Fruit fly (Drosophila melanogaster) whole organism, embryonic: ENCODE data around the gene Cisd2.

Source experiments
- CG10462 ChIP-seq: fragments of 200-800 bp; sonication (Bioruptor generic); optimal IDR thresholded peaks from 2 replicates; lab custom pipeline; 2016; ENCODE audit warnings: missing biosample characterization, missing genetic modification characterization
- CG12299 ChIP-seq: fragments of 200-800 bp; sonication (Bioruptor generic); optimal IDR thresholded peaks from 2 replicates; lab custom pipeline; 2018; ENCODE audit warnings: missing biosample characterization, mild to moderate bottlenecking, missing genetic modification characterization
- CG14710 ChIP-seq: fragments of 200-800 bp; sonication (Bioruptor generic); optimal IDR thresholded peaks from 3 replicates; lab custom pipeline; 2019; ENCODE audit warnings: missing biosample characterization, mild to moderate bottlenecking, missing genetic modification characterization, moderate library complexity
- CG15073 ChIP-seq: fragments of 200-800 bp; sonication (Bioruptor generic); optimal IDR thresholded peaks from 2 replicates; lab custom pipeline; 2016; ENCODE audit warnings: missing biosample characterization, missing genetic modification characterization
- CG16813 ChIP-seq: fragments of 200-800 bp; sonication (Bioruptor generic); IDR thresholded peaks from 3 replicates; pipeline ENCODE4 v1.3.6; 2022; ENCODE audit warnings: missing biosample characterization, missing genetic modification characterization; ENCODE audit not compliant: partially characterized antibody
- CG16815 ChIP-seq: fragments of 200-800 bp; sonication (Bioruptor generic); optimal IDR thresholded peaks from 3 replicates; lab custom pipeline; 2017; ENCODE audit warnings: missing biosample characterization, mild to moderate bottlenecking, missing genetic modification characterization
- CG17186 ChIP-seq: fragments of 200-800 bp; sonication (Bioruptor generic); optimal IDR thresholded peaks from 3 replicates; lab custom pipeline; 2017; ENCODE audit warnings: missing biosample characterization, missing genetic modification reagents, missing genetic modification characterization
- CG18262 ChIP-seq: fragments of 200-800 bp; optimal IDR thresholded peaks from 3 replicates; lab custom pipeline; 2019; ENCODE audit warnings: missing biosample characterization, mild to moderate bottlenecking, missing genetic modification characterization, moderate library complexity
- CG2116 ChIP-seq: fragments of 200-800 bp; sonication (Bioruptor generic); optimal IDR thresholded peaks from 3 replicates; lab custom pipeline; 2018; ENCODE audit warnings: missing biosample characterization, mild to moderate bottlenecking, missing genetic modification characterization
- CG42726 ChIP-seq: fragments of 200-800 bp; sonication (Bioruptor generic); IDR thresholded peaks from 2 replicates; pipeline ENCODE4 v1.3.6; 2022; ENCODE audit warnings: missing biosample characterization, missing genetic modification characterization; ENCODE audit not compliant: partially characterized antibody
- CG6791 ChIP-seq: fragments of 200-800 bp; sonication (Bioruptor generic); IDR thresholded peaks from 3 replicates; pipeline ENCODE4 v1.3.6; 2022; ENCODE audit warnings: missing biosample characterization, missing genetic modification characterization; ENCODE audit not compliant: partially characterized antibody
- CG7928 ChIP-seq: fragments of 200-800 bp; sonication (Bioruptor generic); optimal IDR thresholded peaks from 2 replicates; lab custom pipeline; 2017; ENCODE audit warnings: missing biosample characterization, mild to moderate bottlenecking, missing genetic modification characterization
- CG7987 ChIP-seq: fragments of 200-800 bp; sonication (Bioruptor generic); optimal IDR thresholded peaks from 2 replicates; lab custom pipeline; 2018; ENCODE audit warnings: missing biosample characterization, mild to moderate bottlenecking, missing genetic modification characterization, moderate library complexity
- CG8924 ChIP-seq: fragments of 200-800 bp; optimal IDR thresholded peaks from 3 replicates; lab custom pipeline; 2019; ENCODE audit warnings: missing biosample characterization, mild to moderate bottlenecking, missing genetic modification characterization, moderate library complexity
- CG9215 ChIP-seq: fragments of 200-800 bp; sonication (Bioruptor generic); IDR thresholded peaks from 2 replicates; pipeline ENCODE4 v1.3.6; 2022; ENCODE audit warnings: missing biosample characterization, missing genetic modification characterization
- CG9437 ChIP-seq: fragments of 200-800 bp; sonication (Bioruptor generic); optimal IDR thresholded peaks from 2 replicates; lab custom pipeline; 2018; ENCODE audit warnings: missing biosample characterization, mild to moderate bottlenecking, missing genetic modification characterization
- Dek ChIP-seq: fragments of 200-800 bp; sonication (Bioruptor generic); optimal IDR thresholded peaks from 3 replicates; lab custom pipeline; 2019; ENCODE audit warnings: missing biosample characterization, mild to moderate bottlenecking, missing genetic modification characterization, moderate library complexity
- Dip2 ChIP-seq: fragments of 200-800 bp; sonication (Bioruptor generic); IDR thresholded peaks from 2 replicates; pipeline ENCODE4 v1.3.6; 2022; ENCODE audit warnings: missing biosample characterization, missing genetic modification characterization
- Dp ChIP-seq: fragments of 200-800 bp; sonication (Bioruptor generic); optimal IDR thresholded peaks from 2 replicates; lab custom pipeline; 2018; ENCODE audit warnings: missing biosample characterization, mild to moderate bottlenecking, missing genetic modification characterization, moderate library complexity
- E2f2 ChIP-seq: fragments of 200-800 bp; sonication (Bioruptor generic); IDR thresholded peaks from 2 replicates; pipeline ENCODE4 v1.3.6; 2022; ENCODE audit warnings: missing biosample characterization, missing genetic modification characterization
- Ets97D ChIP-seq: fragments of 200-800 bp; sonication (Bioruptor generic); optimal IDR thresholded peaks from 3 replicates; lab custom pipeline; 2016; ENCODE audit warnings: missing biosample characterization, missing genetic modification characterization
- HmgZ ChIP-seq: fragments of 200-800 bp; sonication (Bioruptor generic); optimal IDR thresholded peaks from 2 replicates; lab custom pipeline; 2018; ENCODE audit warnings: missing biosample characterization, mild to moderate bottlenecking, missing genetic modification characterization
- MESR4 ChIP-seq: fragments of 200-800 bp; sonication (Bioruptor generic); optimal IDR thresholded peaks from 2 replicates; lab custom pipeline; 2018; ENCODE audit warnings: missing biosample characterization, mild to moderate bottlenecking, missing genetic modification characterization, moderate library complexity
- NC2β ChIP-seq: fragments of 200-800 bp; sonication (Bioruptor generic); optimal IDR thresholded peaks from 2 replicates; lab custom pipeline; 2016; ENCODE audit warnings: missing biosample characterization, missing genetic modification characterization
- Scr ChIP-seq: fragments of 200-800 bp; sonication (Bioruptor generic); IDR thresholded peaks from 2 replicates; pipeline ENCODE4 v1.3.6; 2022; ENCODE audit warnings: missing biosample characterization, missing genetic modification characterization; ENCODE audit not compliant: partially characterized antibody
- Stat92E ChIP-seq, 3 experiments: fragments of >200 bp in 2 of 3; fragments of 200-800 bp in 1 of 3; sonication (Bioruptor generic) in 1 of 3; optimal IDR thresholded peaks; 2 replicates each; lab custom pipeline; 2017 to 2019; ENCODE audit warnings: missing biosample characterization in 3 of 3, missing genetic modification characterization in 3 of 3, mild to moderate bottlenecking in 1 of 3, moderate library complexity in 1 of 3
- Xrp1 ChIP-seq: fragments of 200-800 bp; sonication (Bioruptor generic); IDR thresholded peaks from 2 replicates; pipeline ENCODE4 v1.3.6; 2022; ENCODE audit warnings: missing biosample characterization, missing genetic modification characterization
- YL-1 ChIP-seq: fragments of 200-800 bp; sonication (Bioruptor generic); optimal IDR thresholded peaks from 3 replicates; lab custom pipeline; 2017; ENCODE audit warnings: missing biosample characterization, mild to moderate bottlenecking, missing genetic modification characterization
- ato ChIP-seq: fragments of 200-800 bp; sonication (Bioruptor generic); IDR thresholded peaks from 2 replicates; pipeline ENCODE4 v1.3.6; 2022; ENCODE audit warnings: missing biosample characterization, missing genetic modification characterization; ENCODE audit not compliant: partially characterized antibody
- btn ChIP-seq: fragments of 200-800 bp; sonication (Bioruptor generic); optimal IDR thresholded peaks from 2 replicates; lab custom pipeline; 2016; ENCODE audit warnings: missing biosample characterization, missing genetic modification characterization
- chinmo ChIP-seq: fragments of 200-800 bp; sonication (Bioruptor generic); IDR thresholded peaks from 4 replicates; pipeline ENCODE4 v1.3.6; 2022; ENCODE audit warnings: missing biosample characterization, missing genetic modification characterization; ENCODE audit not compliant: partially characterized antibody
- ems ChIP-seq: fragments of 200-800 bp; sonication (Bioruptor generic); optimal IDR thresholded peaks from 3 replicates; lab custom pipeline; 2016; ENCODE audit warnings: missing biosample characterization, missing genetic modification characterization
- eyg ChIP-seq: fragments of 200-800 bp; sonication (Bioruptor generic); optimal IDR thresholded peaks from 3 replicates; lab custom pipeline; 2016; ENCODE audit warnings: missing biosample characterization, missing genetic modification characterization
- ftz-f1 ChIP-seq: fragments of 200-800 bp; sonication (Bioruptor generic); optimal IDR thresholded peaks from 2 replicates; lab custom pipeline; 2016; ENCODE audit warnings: missing biosample characterization, missing genetic modification characterization
- gfzf ChIP-seq: fragments of 200-800 bp; sonication (Bioruptor generic); optimal IDR thresholded peaks from 2 replicates; lab custom pipeline; 2016; ENCODE audit warnings: missing biosample characterization, mild to moderate bottlenecking, missing genetic modification characterization, moderate library complexity
- jumu ChIP-seq: fragments of 200-800 bp; sonication (Bioruptor generic); optimal IDR thresholded peaks from 3 replicates; lab custom pipeline; 2016; ENCODE audit warnings: missing biosample characterization, missing genetic modification characterization
- knrl ChIP-seq: fragments of 200-800 bp; sonication (Bioruptor generic); IDR thresholded peaks from 3 replicates; pipeline ENCODE4 v1.3.6; 2022; ENCODE audit warnings: missing biosample characterization, missing genetic modification characterization; ENCODE audit not compliant: partially characterized antibody
- lola ChIP-seq, 3 experiments: fragments of >200 bp in 2 of 3; fragments of 200-800 bp in 1 of 3; sonication (Bioruptor generic) in 1 of 3; optimal IDR thresholded peaks; 2 replicates each; lab custom pipeline; 2017 to 2019; ENCODE audit warnings: missing biosample characterization in 3 of 3, missing genetic modification characterization in 3 of 3, mild to moderate bottlenecking in 1 of 3, moderate library complexity in 1 of 3
- mirr ChIP-seq: fragments of 200-800 bp; sonication (Bioruptor generic); optimal IDR thresholded peaks from 3 replicates; lab custom pipeline; 2018; ENCODE audit warnings: missing biosample characterization, mild to moderate bottlenecking, missing genetic modification characterization
- mld ChIP-seq: fragments of 200-800 bp; sonication (Bioruptor generic); IDR thresholded peaks from 3 replicates; pipeline ENCODE4 v1.3.6; 2022; ENCODE audit warnings: missing biosample characterization, missing genetic modification characterization; ENCODE audit not compliant: partially characterized antibody
- nerfin-2 ChIP-seq: fragments of 200-800 bp; sonication (Bioruptor generic); IDR thresholded peaks from 2 replicates; pipeline ENCODE4 v1.3.6; 2022; ENCODE audit warnings: missing biosample characterization, missing genetic modification characterization; ENCODE audit not compliant: partially characterized antibody
- odd ChIP-seq: fragments of 200-800 bp; sonication (Bioruptor generic); optimal IDR thresholded peaks from 2 replicates; lab custom pipeline; 2017; ENCODE audit warnings: missing biosample characterization, mild to moderate bottlenecking, missing genetic modification characterization
- p53 ChIP-seq: fragments of 200-800 bp; sonication (Bioruptor generic); optimal IDR thresholded peaks from 2 replicates; lab custom pipeline; 2016; ENCODE audit warnings: missing biosample characterization, missing genetic modification characterization
- sens ChIP-seq: fragments of 200-800 bp; sonication (Bioruptor generic); peaks from one replicate; lab custom pipeline; 2016; ENCODE audit warnings: missing biosample characterization, missing genetic modification characterization
- sna ChIP-seq: fragments of 200-800 bp; sonication (Bioruptor generic); IDR thresholded peaks from 2 replicates; pipeline ENCODE4 v1.3.6; 2022; ENCODE audit warnings: missing biosample characterization, missing genetic modification characterization; ENCODE audit not compliant: partially characterized antibody
- sug ChIP-seq: fragments of 200-800 bp; optimal IDR thresholded peaks from 2 replicates; lab custom pipeline; 2019; ENCODE audit warnings: missing biosample characterization, mild to moderate bottlenecking, missing genetic modification characterization, moderate library complexity
- tna ChIP-seq: fragments of 200-800 bp; sonication (Bioruptor generic); IDR thresholded peaks from 2 replicates; pipeline ENCODE4 v1.3.6; 2022; ENCODE audit warnings: missing biosample characterization, missing genetic modification characterization; ENCODE audit not compliant: partially characterized antibody

The Cisd2 gene

DNA sequence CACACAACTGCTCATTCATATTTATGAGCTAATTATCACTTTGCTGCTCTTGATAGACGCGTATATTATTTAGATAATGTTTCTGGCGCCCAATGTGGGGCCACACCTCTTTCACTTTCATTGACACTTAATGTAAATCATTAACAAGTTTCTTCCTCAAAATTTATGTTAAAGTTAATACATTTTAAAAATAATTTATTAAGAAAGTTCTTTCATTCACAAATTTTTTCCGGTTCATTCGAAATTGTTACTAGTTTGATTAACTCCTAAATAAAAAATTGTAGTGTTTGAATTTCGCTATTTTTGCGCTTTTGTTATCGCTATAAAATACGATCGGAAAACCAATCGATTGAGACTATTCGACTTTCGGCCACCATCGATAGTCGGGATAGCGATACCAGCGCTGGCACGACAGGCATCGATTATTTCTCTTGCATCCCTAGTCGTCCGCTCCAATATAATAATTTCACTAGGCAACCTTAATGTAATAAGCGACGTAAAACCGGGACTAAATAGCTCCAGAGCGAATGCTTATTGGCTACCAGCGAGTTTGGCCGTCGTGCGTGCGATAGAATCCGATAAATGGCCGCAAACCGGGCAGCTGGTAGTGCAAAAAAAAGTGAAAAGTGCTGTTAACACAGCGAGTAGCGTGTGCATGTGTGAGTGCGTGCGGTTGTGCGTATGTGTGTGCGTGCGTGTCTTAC lies 5.7 kb upstream of the Cisd2 start, which contains the start of gene Usp1 (continued):
- peak; percentile 98 for TF ChIP-seq ato (GFP tag; lab: Robert Waterston, UW)
- peak; percentile 77 for TF ChIP-seq sens (GFP tag; lab: Kevin White, UChicago)
- TF ChIP-seq nerfin-2 (GFP tag; lab: Robert Waterston, UW): peak; percentile 96
- TF ChIP-seq YL-1 (GFP tag; lab: Kevin White, UChicago): peak; percentile 83
- TF ChIP-seq CG42726 (GFP tag; lab: Robert Waterston, UW): peak; percentile 95
- TF ChIP-seq CG10462: no peak
- peak; percentile 18 for TF ChIP-seq mirr (GFP tag; lab: Kevin White, UChicago)
- no peak for TF ChIP-seq CG15073 (GFP tag; lab: Kevin White, UChicago)
- no peak for TF ChIP-seq Dip2 (GFP tag; lab: Robert Waterston, UW)
- peak; percentile 93 for TF ChIP-seq Scr (GFP tag; lab: Robert Waterston, UW)
- peak; percentile 90 for TF ChIP-seq sna (GFP tag; lab: Robert Waterston, UW)
- TF ChIP-seq Stat92E (GFP tag; optimal IDR thresholded peaks at IDR 0.05; lab: Kevin White, UChicago): peak in 1 of 3 experiments; percentile 42
- TF ChIP-seq ems (GFP tag; lab: Kevin White, UChicago): no peak
- TF ChIP-seq CG6791 (GFP tag; lab: Robert Waterston, UW): peak; percentile 99
- 0 out of 2 replicates have a peak, but pooled peaks have one; percentile 8 for TF ChIP-seq Xrp1 (GFP tag; lab: Robert Waterston, UW)
- TF ChIP-seq Dek: peak; percentile 14
- peak; percentile 26 for TF ChIP-seq CG7987
- peak; percentile 75 for TF ChIP-seq CG17186 (GFP tag; lab: Kevin White, UChicago)
- TF ChIP-seq CG2116 (GFP tag; lab: Kevin White, UChicago): peak; percentile 97
- TF ChIP-seq CG12299 (tag; lab: Kevin White, UChicago): peak; percentile 10
- peak; percentile 97 for TF ChIP-seq mld (GFP tag; lab: Robert Waterston, UW)
- no peak for TF ChIP-seq CG9215 (GFP tag; lab: Robert Waterston, UW)
- TF ChIP-seq Dp (GFP tag; lab: Kevin White, UChicago): peak; percentile 90
- no peak for TF ChIP-seq NC2β (GFP tag; lab: Kevin White, UChicago)
- peak; percentile 37 for TF ChIP-seq HmgZ (tag; lab: Kevin White, UChicago)
- peak; percentile 73 for TF ChIP-seq CG9437 (GFP tag; lab: Kevin White, UChicago)
- no peak for TF ChIP-seq lola (GFP tag; optimal IDR thresholded peaks at IDR 0.05; lab: Kevin White, UChicago)
- TF ChIP-seq jumu: peak; percentile 14
- TF ChIP-seq tna (GFP tag; lab: Robert Waterston, UW): peak; percentile 98
- peak; percentile 19 for TF ChIP-seq ftz-f1
- peak; percentile 50 for TF ChIP-seq CG14710 (tag; lab: Kevin White, UChicago)
- peak; percentile 94 for TF ChIP-seq E2f2
- TF ChIP-seq CG18262: no peak
- TF ChIP-seq knrl (GFP tag; lab: Robert Waterston, UW): peak; percentile 94
- TF ChIP-seq CG7928: peak; percentile 85
- TF ChIP-seq odd (GFP tag; lab: Kevin White, UChicago): no peak
- TF ChIP-seq CG8924 (tag; lab: Kevin White, UChicago): peak; percentile 27
- peak; percentile 27 for TF ChIP-seq gfzf (GFP tag; lab: Kevin White, UChicago)
- TF ChIP-seq MESR4 (GFP tag; lab: Kevin White, UChicago): peak; percentile 93
- TF ChIP-seq btn (GFP tag; lab: Kevin White, UChicago): no peak
- peak; percentile 8 for TF ChIP-seq sug (tag; lab: Kevin White, UChicago)
- peak; percentile 97 for TF ChIP-seq CG16813
- peak; percentile 76 for TF ChIP-seq Ets97D
- TF ChIP-seq CG16815 (GFP tag; lab: Kevin White, UChicago): no peak
- no peak for TF ChIP-seq p53 (GFP tag; lab: Kevin White, UChicago)
- TF ChIP-seq eyg: no peak
- TF ChIP-seq chinmo (GFP tag; lab: Robert Waterston, UW): peak; percentile 91; the same call in 2 of the 4 replicates
